Fruit fly (Drosophila melanogaster) whole organism, wandering third instar larva: ENCODE data around the gene gammaTub23C.

Source experiments
- Abd-B ChIP-seq: fragments of >200 bp; optimal IDR thresholded peaks from 2 replicates; lab custom pipeline; 2017; ENCODE audit warnings: missing biosample characterization, missing genetic modification characterization
- CG32264 ChIP-seq: fragments of 200-800 bp; sonication (Bioruptor generic); optimal IDR thresholded peaks from 2 replicates; lab custom pipeline; 2016; ENCODE audit warnings: missing biosample characterization, missing genetic modification characterization
- CG9705 ChIP-seq: fragments of 200-800 bp; sonication (Bioruptor generic); optimal IDR thresholded peaks from 2 replicates; lab custom pipeline; 2018; ENCODE audit warnings: missing biosample characterization, mild to moderate bottlenecking, missing genetic modification characterization
- CrebA ChIP-seq: fragments of 200-800 bp; sonication (Bioruptor generic); optimal IDR thresholded peaks from 2 replicates; lab custom pipeline; 2016; ENCODE audit warnings: missing biosample characterization, mild to moderate bottlenecking, missing genetic modification characterization, borderline replicate concordance
- Dfd ChIP-seq: fragments of >200 bp; optimal IDR thresholded peaks from 2 replicates; lab custom pipeline; 2017; ENCODE audit warnings: missing biosample characterization, missing genetic modification characterization
- Dif ChIP-seq: fragments of 200-275, 200-300 bp; sonication (Bioruptor generic); optimal IDR thresholded peaks from 2 replicates; lab custom pipeline; 2018; ENCODE audit warnings: missing biosample characterization, missing genetic modification characterization; ENCODE audit not compliant: partially characterized antibody
- Hnf4 ChIP-seq: fragments of 200-800 bp; sonication (Bioruptor generic); optimal IDR thresholded peaks from 2 replicates; lab custom pipeline; 2016; ENCODE audit warnings: missing biosample characterization, mild to moderate bottlenecking, missing genetic modification characterization
- Hr78 ChIP-seq: fragments of >200 bp; optimal IDR thresholded peaks from 2 replicates; lab custom pipeline; 2017; ENCODE audit warnings: missing biosample characterization, missing genetic modification characterization
- Hr83 ChIP-seq: fragments of 200-300 bp; sonication (Bioruptor generic); optimal IDR thresholded peaks from 2 replicates; lab custom pipeline; 2016; ENCODE audit warnings: missing biosample characterization, mild to moderate bottlenecking, missing genetic modification characterization, moderate library complexity; ENCODE audit not compliant: poor library complexity, severe bottlenecking
- Jra ChIP-seq: sonication (Bioruptor generic); optimal IDR thresholded peaks from 2 replicates; lab custom pipeline; 2016; ENCODE audit warnings: missing biosample characterization, missing genetic modification characterization
- Mio ChIP-seq: sonication (Bioruptor generic); optimal IDR thresholded peaks from 2 replicates; lab custom pipeline; 2016; ENCODE audit warnings: missing biosample characterization, missing genetic modification characterization
- Myc ChIP-seq: fragments of >200 bp; optimal IDR thresholded peaks from 2 replicates; lab custom pipeline; 2017
- N ChIP-seq: fragments of >200 bp; optimal IDR thresholded peaks from 2 replicates; lab custom pipeline; 2018; ENCODE audit warnings: missing biosample characterization, missing external identifiers, missing genetic modification characterization
- OdsH ChIP-seq: fragments of 200-800 bp; sonication (Bioruptor generic); optimal IDR thresholded peaks from 2 replicates; lab custom pipeline; 2016; ENCODE audit warnings: missing biosample characterization, mild to moderate bottlenecking, missing genetic modification characterization
- Rel ChIP-seq, 2 experiments: fragments of 200-800 bp; sonication (Bioruptor generic) in 1 of 2; optimal IDR thresholded peaks; 2 replicates in 1 of 2; 3 replicates in 1 of 2; lab custom pipeline; 2016 to 2019; ENCODE audit warnings: mild to moderate bottlenecking in 2 of 2, missing biosample characterization in 2 of 2, missing genetic modification characterization in 2 of 2, moderate library complexity in 1 of 2
- Sp1 ChIP-seq: fragments of 200-800 bp; sonication (Bioruptor generic); optimal IDR thresholded peaks from 3 replicates; lab custom pipeline; 2019; ENCODE audit warnings: missing biosample characterization, mild to moderate bottlenecking, missing genetic modification characterization, moderate library complexity
- Vsx2 ChIP-seq: fragments of 200-300, 225-300 bp; sonication (Bioruptor generic); optimal IDR thresholded peaks from 2 replicates; lab custom pipeline; 2018; ENCODE audit warnings: missing biosample characterization, missing genetic modification characterization; ENCODE audit not compliant: partially characterized antibody
- br ChIP-seq: fragments of 200-800 bp; sonication (Bioruptor generic); optimal IDR thresholded peaks from 2 replicates; lab custom pipeline; 2016; ENCODE audit warnings: missing biosample characterization, missing genetic modification characterization
- dl ChIP-seq, 2 experiments: fragments of 175-275, 200-275 bp in 1 of 2; fragments of 200-275 bp in 1 of 2; sonication (Bioruptor generic); optimal IDR thresholded peaks; lab custom pipeline; 2018; ENCODE audit warnings: mild to moderate bottlenecking in 2 of 2, missing biosample characterization in 2 of 2, missing genetic modification characterization in 2 of 2, moderate library complexity in 2 of 2; ENCODE audit not compliant: partially characterized antibody in 2 of 2, insufficient read depth in 1 of 2
- dmrt93B ChIP-seq: fragments of 200-800 bp; sonication (Bioruptor generic); optimal IDR thresholded peaks from 2 replicates; lab custom pipeline; 2018; ENCODE audit warnings: missing biosample characterization, mild to moderate bottlenecking, missing genetic modification characterization
- dsf ChIP-seq: sonication (Bioruptor generic); optimal IDR thresholded peaks from 2 replicates; lab custom pipeline; 2016; ENCODE audit warnings: missing biosample characterization, missing genetic modification characterization, borderline replicate concordance
- ey ChIP-seq: fragments of 200-800 bp; sonication (Bioruptor generic); optimal IDR thresholded peaks from 2 replicates; lab custom pipeline; 2016; ENCODE audit warnings: missing biosample characterization, missing genetic modification characterization
- foxo ChIP-seq, 2 experiments: fragments of 200-800 bp; sonication (Bioruptor generic); optimal IDR thresholded peaks; 2 replicates in 1 of 2; 3 replicates in 1 of 2; lab custom pipeline; 2016 to 2017; ENCODE audit warnings: missing biosample characterization in 2 of 2, missing genetic modification characterization in 2 of 2
- fru ChIP-seq: fragments of 200-800 bp; sonication (Bioruptor generic); optimal IDR thresholded peaks from 3 replicates; lab custom pipeline; 2016; ENCODE audit warnings: missing biosample characterization, mild to moderate bottlenecking, missing genetic modification characterization
- h ChIP-seq: fragments of 200-800 bp; sonication (Bioruptor generic); optimal IDR thresholded peaks from 3 replicates; lab custom pipeline; 2016; ENCODE audit warnings: missing biosample characterization, mild to moderate bottlenecking, missing genetic modification characterization
- jim ChIP-seq: fragments of 175-275, 200-325 bp; sonication (Bioruptor generic); optimal IDR thresholded peaks from 2 replicates; lab custom pipeline; 2016; ENCODE audit warnings: missing biosample characterization, mild to moderate bottlenecking, missing genetic modification characterization
- lola ChIP-seq: fragments of >200 bp; optimal IDR thresholded peaks from 2 replicates; lab custom pipeline; 2017; ENCODE audit warnings: missing biosample characterization, missing genetic modification characterization
- pan ChIP-seq: fragments of >200 bp; optimal IDR thresholded peaks from 2 replicates; lab custom pipeline; 2017
- psq ChIP-seq: fragments of 200-800 bp; sonication (Bioruptor generic); optimal IDR thresholded peaks from 3 replicates; lab custom pipeline; 2017; ENCODE audit warnings: missing biosample characterization, mild to moderate bottlenecking, missing genetic modification characterization, moderate library complexity
- rgr ChIP-seq: fragments of 200-800 bp; sonication (Bioruptor generic); optimal IDR thresholded peaks from 3 replicates; lab custom pipeline; 2016; ENCODE audit warnings: missing biosample characterization, mild to moderate bottlenecking, missing genetic modification characterization
- sage ChIP-seq: fragments of 200-800 bp; sonication (Bioruptor generic); optimal IDR thresholded peaks from 2 replicates; lab custom pipeline; 2016; ENCODE audit warnings: missing biosample characterization, mild to moderate bottlenecking, missing genetic modification characterization
- sv ChIP-seq: fragments of 200-800 bp; sonication (Bioruptor generic); optimal IDR thresholded peaks from 3 replicates; lab custom pipeline; 2016; ENCODE audit warnings: missing biosample characterization, missing genetic modification characterization
- tai ChIP-seq: sonication (Bioruptor generic); optimal IDR thresholded peaks from 2 replicates; lab custom pipeline; 2016; ENCODE audit warnings: missing biosample characterization, missing genetic modification characterization
- usp ChIP-seq: fragments of >200 bp; optimal IDR thresholded peaks from 2 replicates; lab custom pipeline; 2017; ENCODE audit warnings: missing biosample characterization, missing genetic modification characterization
- woc ChIP-seq: sonication (Bioruptor generic); optimal IDR thresholded peaks from 2 replicates; lab custom pipeline; 2016; ENCODE audit warnings: missing biosample characterization, mild to moderate bottlenecking, missing genetic modification characterization

Gene gammaTub23C

dm6 chr2L:2935704-2936103, 37.0 kb upstream of the gammaTub23C start:
- no peak for TF ChIP-seq Hnf4 (GFP tag; lab: Kevin White, UChicago)
- TF ChIP-seq CG32264 (GFP tag; lab: Kevin White, UChicago) = no peak
- no peak for TF ChIP-seq Dfd (GFP tag; lab: Kevin White, UChicago)
- TF ChIP-seq psq = peak; percentile 6
- TF ChIP-seq Sp1 = no peak
- TF ChIP-seq pan (lab: Kevin White, UChicago) = no peak

- TF ChIP-seq Vsx2 (GFP tag; lab: Kevin White, UChicago) (no peak), Dif (no peak), br (GFP tag; lab: Kevin White, UChicago) (no peak), Mio (GFP tag; lab: Kevin White, UChicago) (no peak), ey (GFP tag; lab: Kevin White, UChicago) (no peak), fru (GFP tag; lab: Kevin White, UChicago) (no peak), CrebA (GFP tag; lab: Kevin White, UChicago) (no peak), rgr (no peak), dl (GFP tag; optimal IDR thresholded peaks at IDR 0.05; lab: Kevin White, UChicago; ENCODE audit: insufficient read depth in 1 of 2, partially characterized antibody in 2 of 2) (no peak), sv (GFP tag; lab: Kevin White, UChicago) (no peak), woc (no peak), Hr83 (GFP tag; lab: Kevin White, UChicago) (no peak), psq (no peak), Myc (no peak), CG9705 (GFP tag; lab: Kevin White, UChicago) (no peak), Hnf4 (GFP tag; lab: Kevin White, UChicago) (no peak), dmrt93B (GFP tag; lab: Kevin White, UChicago) (no peak), pan (lab: Kevin White, UChicago) (no peak), h (GFP tag; lab: Kevin White, UChicago) (no peak), jim (GFP tag; lab: Kevin White, UChicago) (no peak)
Measured at dm6 chr2L:2939698-2940097, 33.0 kb upstream of the gammaTub23C start.

- TF ChIP-seq pan (lab: Kevin White, UChicago) = no peak
Measured at dm6 chr2L:2941353-2941752, 31.3 kb upstream of the gammaTub23C start.

- TF ChIP-seq dmrt93B (GFP tag; lab: Kevin White, UChicago) = no peak
- TF ChIP-seq h (GFP tag; lab: Kevin White, UChicago) = no peak
- no peak for TF ChIP-seq CG32264 (GFP tag; lab: Kevin White, UChicago)
- no peak for TF ChIP-seq foxo (GFP tag; optimal IDR thresholded peaks at IDR 0.05; lab: Kevin White, UChicago)
- no peak for TF ChIP-seq Hnf4 (GFP tag; lab: Kevin White, UChicago)
- no peak for TF ChIP-seq CrebA (GFP tag; lab: Kevin White, UChicago)
- TF ChIP-seq Vsx2 (GFP tag; lab: Kevin White, UChicago) = no peak
- TF ChIP-seq OdsH (GFP tag; lab: Kevin White, UChicago) = no peak
- no peak for TF ChIP-seq Myc
- no peak for TF ChIP-seq tai (GFP tag; lab: Kevin White, UChicago)
- TF ChIP-seq lola = no peak
- no peak for TF ChIP-seq usp
Measured at dm6 chr2L:2942639-2943038, 30.1 kb upstream of the gammaTub23C start.

dm6 chr2L:2944509-2944908, 28.2 kb upstream of the gammaTub23C start:
- TF ChIP-seq sv (GFP tag; lab: Kevin White, UChicago) = no peak
- TF ChIP-seq Hr83 (GFP tag; lab: Kevin White, UChicago) = no peak
- TF ChIP-seq Hnf4 (GFP tag; lab: Kevin White, UChicago) = no peak
- TF ChIP-seq dmrt93B (GFP tag; lab: Kevin White, UChicago) = no peak
- no peak for TF ChIP-seq Vsx2 (GFP tag; lab: Kevin White, UChicago)
- TF ChIP-seq lola = no peak
- TF ChIP-seq h (GFP tag; lab: Kevin White, UChicago) = peak; percentile 53
- peak in 1 of 2 experiments; percentile 49 for TF ChIP-seq foxo (GFP tag; optimal IDR thresholded peaks at IDR 0.05; lab: Kevin White, UChicago)
- peak; percentile 33 for TF ChIP-seq psq
- peak; percentile 29 for TF ChIP-seq OdsH (GFP tag; lab: Kevin White, UChicago)
- TF ChIP-seq Myc = no peak
- no peak for TF ChIP-seq Mio (GFP tag; lab: Kevin White, UChicago)
- TF ChIP-seq dl (GFP tag; optimal IDR thresholded peaks at IDR 0.05; lab: Kevin White, UChicago; ENCODE audit: insufficient read depth in 1 of 2, partially characterized antibody in 2 of 2) = no peak
- TF ChIP-seq rgr = peak; percentile 40
- TF ChIP-seq fru (GFP tag; lab: Kevin White, UChicago) = peak; percentile 39
- no peak for TF ChIP-seq CrebA (GFP tag; lab: Kevin White, UChicago)
- TF ChIP-seq pan (lab: Kevin White, UChicago) = no peak
- no peak for TF ChIP-seq Jra (GFP tag; lab: Kevin White, UChicago)
- TF ChIP-seq usp = no peak
- TF ChIP-seq ey (GFP tag; lab: Kevin White, UChicago) = peak; percentile 0
- TF ChIP-seq br (GFP tag; lab: Kevin White, UChicago) = peak; percentile 23
- no peak for TF ChIP-seq jim (GFP tag; lab: Kevin White, UChicago)
- TF ChIP-seq woc = no peak
- TF ChIP-seq Sp1 = no peak
- TF ChIP-seq Abd-B (GFP tag; lab: Kevin White, UChicago) = no peak
- no peak for TF ChIP-seq dsf (GFP tag; lab: Kevin White, UChicago)
- no peak for TF ChIP-seq sage (GFP tag; lab: Kevin White, UChicago)
- no peak for TF ChIP-seq N
- no peak for TF ChIP-seq CG32264 (GFP tag; lab: Kevin White, UChicago)
- no peak for TF ChIP-seq Hr78 (GFP tag; lab: Kevin White, UChicago)
- no peak for TF ChIP-seq Dif
- TF ChIP-seq Dfd (GFP tag; lab: Kevin White, UChicago) = no peak
- no peak for TF ChIP-seq Rel (GFP tag; optimal IDR thresholded peaks at IDR 0.05; lab: Kevin White, UChicago)
- no peak for TF ChIP-seq Rel (tag; optimal IDR thresholded peaks at IDR 0.05; lab: Kevin White, UChicago)
- TF ChIP-seq tai (GFP tag; lab: Kevin White, UChicago) = no peak
